Worm (Caenorhabditis elegans): Measurements from ENCODE around the gene T06E8.2.

- TF ChIP-seq B0310.2 (tag; optimal IDR thresholded peaks at IDR 0.05), result no peak
- no peak for TF ChIP-seq pes-1 (GFP tag; IDR thresholded peaks at IDR 0.05)
- TF ChIP-seq ceh-36 (tag; optimal IDR thresholded peaks at IDR 0.05), result no peak
- no peak for TF ChIP-seq ama-1 (optimal IDR thresholded peaks at IDR 0.05)
- no peak for TF ChIP-seq ceh-13 (GFP tag; optimal IDR thresholded peaks at IDR 0.05)
- no peak for TF ChIP-seq scrt-1 (GFP tag; IDR thresholded peaks at IDR 0.05)
- TF ChIP-seq aly-1 (tag; optimal IDR thresholded peaks at IDR 0.05), result no peak
- TF ChIP-seq hmg-4 (GFP tag; optimal IDR thresholded peaks at IDR 0.05), result no peak
- no peak for TF ChIP-seq hmbx-1 (tag; optimal IDR thresholded peaks at IDR 0.05)
- no peak for TF ChIP-seq tra-4 (tag; optimal IDR thresholded peaks at IDR 0.05)
- no peak for TF ChIP-seq flt-1 (GFP tag; IDR thresholded peaks at IDR 0.05)
Observed at ce11 chrV:10006374-10006773, 29.8 kb downstream of the T06E8.2 start.

Measured in whole organism, early embryonic.